Worm (Caenorhabditis elegans): ENCODE measurements around the gene F59B10.5.

The F59B10.5 gene

DNA sequence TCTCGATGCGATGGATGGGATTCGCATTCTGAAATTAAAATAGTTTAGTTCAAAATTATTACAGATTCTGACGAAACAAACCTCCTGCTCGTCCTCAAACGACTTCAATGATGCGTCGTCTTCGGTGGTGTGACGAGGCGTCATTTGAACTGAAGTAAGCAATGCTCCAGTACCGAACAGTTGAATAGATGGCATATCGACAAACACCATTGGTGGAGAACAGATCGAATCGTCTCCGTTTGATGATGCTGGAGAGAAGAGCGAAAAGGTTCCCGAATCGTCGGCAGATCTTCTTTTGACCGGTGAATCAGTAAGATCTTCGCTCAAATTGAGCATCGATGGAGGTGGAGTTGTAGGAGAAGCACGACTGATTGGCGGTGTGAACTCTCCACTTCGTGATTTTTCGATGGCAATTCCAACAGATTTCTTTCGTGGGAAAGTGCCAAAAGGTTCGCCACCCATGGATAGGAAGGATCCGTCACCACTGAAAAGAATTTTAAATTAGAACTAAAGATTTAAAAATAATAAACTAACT lies 21.0 kb upstream of the F59B10.5 start:
- no peak for TF ChIP-seq dmd-4 (tag; optimal IDR thresholded peaks at IDR 0.05; ENCODE audit: borderline replicate concordance)
- no peak for TF ChIP-seq unc-42 (tag; optimal IDR thresholded peaks at IDR 0.05)
- TF ChIP-seq ceh-48 (tag; optimal IDR thresholded peaks at IDR 0.05): no peak
- no peak for TF ChIP-seq zip-5 (tag; optimal IDR thresholded peaks at IDR 0.05)
- no peak for TF ChIP-seq fkh-10 (GFP tag; optimal IDR thresholded peaks at IDR 0.05)
- no peak for TF ChIP-seq unc-55 (GFP tag; optimal IDR thresholded peaks at IDR 0.05)

DNA sequence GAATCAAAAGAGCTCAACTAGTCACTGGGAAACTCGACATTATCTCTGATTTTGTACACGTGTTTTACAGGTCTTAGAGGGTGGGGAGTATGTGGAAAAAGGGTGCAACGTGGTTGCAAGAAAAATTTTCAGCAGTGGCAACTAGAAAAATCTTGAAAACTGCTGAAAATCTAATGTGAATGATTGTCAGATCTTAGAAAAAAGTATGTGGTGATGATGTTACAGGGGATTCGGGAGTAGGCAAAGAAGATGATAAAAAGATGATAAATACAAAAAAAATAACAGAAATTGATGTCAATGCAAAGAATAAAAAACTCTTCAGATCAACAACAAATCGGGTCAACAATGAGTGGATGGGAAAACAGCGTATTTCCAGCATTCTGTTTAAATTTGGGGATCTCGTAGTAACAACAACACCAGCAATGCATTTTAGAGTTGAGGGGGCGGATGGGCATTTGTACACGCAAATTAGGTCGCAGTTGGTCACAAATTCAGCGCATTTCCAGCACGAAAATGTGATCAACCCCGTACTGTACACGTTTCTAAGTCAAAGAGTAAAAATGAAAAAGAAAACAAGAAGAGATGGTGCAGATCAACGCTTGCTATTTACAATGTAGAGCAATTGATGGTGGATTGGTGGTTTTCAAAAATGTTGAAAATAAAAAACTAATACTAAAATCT lies 20.1 kb upstream of the F59B10.5 start:
- TF ChIP-seq lin-11 (tag; optimal IDR thresholded peaks at IDR 0.05) (no peak), hlh-8 (tag; optimal IDR thresholded peaks at IDR 0.05) (no peak), nhr-11 (tag; optimal IDR thresholded peaks at IDR 0.05) (peak; percentile 1)

DNA sequence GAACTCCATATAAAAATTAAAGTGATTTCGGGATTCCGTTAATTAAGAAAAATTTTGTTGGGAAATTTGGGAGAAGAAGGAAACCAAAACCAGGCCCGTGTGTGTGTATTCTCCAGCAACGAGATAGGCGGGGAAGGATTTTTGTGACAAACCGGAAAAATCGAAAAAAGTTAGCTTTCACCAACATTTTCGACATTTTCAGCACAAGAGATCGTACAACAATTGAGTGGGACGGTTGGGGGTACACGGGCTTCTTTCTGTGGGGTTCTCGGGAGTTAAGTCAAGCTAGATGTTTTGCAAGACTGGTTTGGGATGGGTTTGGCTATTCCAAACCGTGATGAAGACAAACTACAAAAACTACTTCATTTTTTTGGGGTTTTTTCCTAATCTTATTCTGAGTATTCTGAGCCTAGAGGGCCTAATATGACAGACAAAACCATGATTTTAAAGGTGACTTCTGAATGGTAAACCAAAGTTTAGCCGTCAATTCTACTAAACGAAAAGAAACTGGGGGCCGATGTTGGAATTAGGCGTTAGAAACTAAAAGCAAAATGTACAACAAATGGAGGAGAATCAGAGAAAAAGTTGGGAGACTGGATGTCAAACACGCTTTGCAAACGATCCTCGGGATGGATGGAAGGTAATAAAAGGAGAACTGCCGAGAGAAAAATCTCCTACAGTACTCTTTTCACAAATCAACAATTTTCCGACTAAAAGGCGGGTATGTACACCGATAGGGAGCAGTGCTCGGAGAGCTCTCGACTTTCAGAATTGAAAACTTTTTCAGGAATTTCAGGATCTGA lies 19.4 kb upstream of the F59B10.5 start:
- TF ChIP-seq ceh-24 (tag; optimal IDR thresholded peaks at IDR 0.05) (no peak), unc-3 (GFP tag; conservative IDR thresholded peaks at IDR 0.05) (no peak), unc-3 (tag; optimal IDR thresholded peaks at IDR 0.05) (no peak), ceh-19 (GFP tag; optimal IDR thresholded peaks at IDR 0.05) (no peak), unc-42 (tag; optimal IDR thresholded peaks at IDR 0.05) (no peak), pax-1 (tag; optimal IDR thresholded peaks at IDR 0.05) (no peak), C08G9.2 (tag; optimal IDR thresholded peaks at IDR 0.05) (no peak), hlh-8 (tag; optimal IDR thresholded peaks at IDR 0.05) (no peak), ztf-16 (tag; optimal IDR thresholded peaks at IDR 0.05) (no peak), npax-4 (tag; optimal IDR thresholded peaks at IDR 0.05) (no peak), pros-1 (tag; optimal IDR thresholded peaks at IDR 0.05) (no peak), fkh-10 (GFP tag; optimal IDR thresholded peaks at IDR 0.05) (no peak), ttx-3 (tag; optimal IDR thresholded peaks at IDR 0.05) (no peak), ceh-6 (GFP tag; optimal IDR thresholded peaks at IDR 0.05) (no peak), tbx-2 (tag; optimal IDR thresholded peaks at IDR 0.05) (no peak), sdc-2 (tag; optimal IDR thresholded peaks at IDR 0.05) (no peak), fax-1 (tag; optimal IDR thresholded peaks at IDR 0.05) (no peak), hlh-15 (tag; optimal IDR thresholded peaks at IDR 0.05) (no peak)

DNA sequence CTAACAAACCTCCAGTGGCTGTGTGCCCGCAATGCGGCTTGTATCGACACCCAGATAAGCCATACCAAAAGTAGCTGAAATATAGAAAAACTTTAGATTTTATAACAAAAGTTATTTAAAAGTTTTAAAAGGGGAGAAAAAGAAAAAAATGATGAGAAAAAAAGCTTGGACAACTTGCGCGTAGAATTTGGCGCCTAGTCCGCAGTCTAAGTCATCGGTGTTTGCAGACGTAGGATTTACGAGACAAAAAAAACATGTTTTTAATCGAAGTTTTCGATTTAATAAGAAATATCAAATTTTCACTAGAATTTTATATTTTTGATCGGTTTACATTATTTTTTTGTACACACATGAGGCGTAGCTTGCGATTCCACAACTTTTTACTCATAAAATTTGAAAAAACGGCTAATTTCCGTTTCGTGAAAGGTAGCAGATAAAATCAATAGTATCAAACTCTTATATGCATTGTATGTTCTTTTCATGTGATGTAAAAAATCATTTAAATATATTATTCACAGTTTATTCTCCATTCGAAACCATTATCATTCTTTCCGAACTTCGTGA lies 18.5 kb upstream of the F59B10.5 start, which contains the start of gene pro-1:
Gene pro-1, minus strand, starts transcription at position 74 of the 564 bp plus-strand sequence.
- no peak for TF ChIP-seq ceh-6 (GFP tag; optimal IDR thresholded peaks at IDR 0.05)
- no peak for TF ChIP-seq unc-3 (GFP tag; conservative IDR thresholded peaks at IDR 0.05)
- no peak for TF ChIP-seq unc-3 (tag; optimal IDR thresholded peaks at IDR 0.05)
- TF ChIP-seq dmd-4 (tag; optimal IDR thresholded peaks at IDR 0.05; ENCODE audit: borderline replicate concordance): no peak
- peak; percentile 82 for TF ChIP-seq ama-1 (optimal IDR thresholded peaks at IDR 0.05)
- TF ChIP-seq pag-3 (tag; optimal IDR thresholded peaks at IDR 0.05; ENCODE audit: borderline replicate concordance): no peak
- TF ChIP-seq pha-4 (tag; optimal IDR thresholded peaks at IDR 0.05): no peak
- peak; percentile 29 for TF ChIP-seq F13H6.1 (tag; optimal IDR thresholded peaks at IDR 0.05)
- TF ChIP-seq fax-1 (tag; optimal IDR thresholded peaks at IDR 0.05): no peak
- TF ChIP-seq pqm-1 (tag; optimal IDR thresholded peaks at IDR 0.05): no peak
- no peak for TF ChIP-seq hlh-30 (tag; optimal IDR thresholded peaks at IDR 0.05; ENCODE audit: insufficient read depth)
- TF ChIP-seq hlh-13 (GFP tag; optimal IDR thresholded peaks at IDR 0.05): no peak
- TF ChIP-seq dve-1 (tag; optimal IDR thresholded peaks at IDR 0.05): peak; percentile 19
- no peak for TF ChIP-seq hlh-8 (tag; optimal IDR thresholded peaks at IDR 0.05)
- no peak for TF ChIP-seq fkh-6 (tag; optimal IDR thresholded peaks at IDR 0.05)
- peak; percentile 62 for TF ChIP-seq pax-1 (tag; optimal IDR thresholded peaks at IDR 0.05)
- TF ChIP-seq ttx-3 (tag; optimal IDR thresholded peaks at IDR 0.05): no peak
- TF ChIP-seq hlh-15 (tag; optimal IDR thresholded peaks at IDR 0.05): no peak
- peak; percentile 14 for TF ChIP-seq ceh-31 (tag; optimal IDR thresholded peaks at IDR 0.05)
- TF ChIP-seq ceh-2 (tag; optimal IDR thresholded peaks at IDR 0.05): no peak
- TF ChIP-seq ceh-14 (tag; optimal IDR thresholded peaks at IDR 0.05): no peak
- TF ChIP-seq sox-4 (tag; optimal IDR thresholded peaks at IDR 0.05): no peak
- no peak for TF ChIP-seq ceh-24 (tag; optimal IDR thresholded peaks at IDR 0.05)
- TF ChIP-seq tbx-7 (tag; optimal IDR thresholded peaks at IDR 0.05): no peak
- TF ChIP-seq gmeb-2 (tag; optimal IDR thresholded peaks at IDR 0.05): peak; percentile 45
- no peak for TF ChIP-seq T23F11.4 (GFP tag; optimal IDR thresholded peaks at IDR 0.05)
- TF ChIP-seq npax-4 (tag; optimal IDR thresholded peaks at IDR 0.05): no peak
- peak; percentile 25 for TF ChIP-seq Y22D7AL.16 (tag; optimal IDR thresholded peaks at IDR 0.05)
- TF ChIP-seq ceh-34 (tag; optimal IDR thresholded peaks at IDR 0.05): no peak
- TF ChIP-seq nhr-11 (tag; optimal IDR thresholded peaks at IDR 0.05): no peak
- no peak for TF ChIP-seq rnt-1 (tag; optimal IDR thresholded peaks at IDR 0.05)
